Fruit fly (Drosophila melanogaster) whole organism, wandering third instar larva: ENCODE results near the gene epsilonCOP.

Experiments used
- brk ChIP-seq: fragments of 200-800 bp; sonication (Bioruptor generic); optimal IDR thresholded peaks from 2 replicates; lab custom pipeline; 2016; ENCODE audit warnings: missing biosample characterization, mild to moderate bottlenecking, missing genetic modification characterization
- usp ChIP-seq: fragments of >200 bp; optimal IDR thresholded peaks from 2 replicates; lab custom pipeline; 2017; ENCODE audit warnings: missing biosample characterization, missing genetic modification characterization

DNA sequence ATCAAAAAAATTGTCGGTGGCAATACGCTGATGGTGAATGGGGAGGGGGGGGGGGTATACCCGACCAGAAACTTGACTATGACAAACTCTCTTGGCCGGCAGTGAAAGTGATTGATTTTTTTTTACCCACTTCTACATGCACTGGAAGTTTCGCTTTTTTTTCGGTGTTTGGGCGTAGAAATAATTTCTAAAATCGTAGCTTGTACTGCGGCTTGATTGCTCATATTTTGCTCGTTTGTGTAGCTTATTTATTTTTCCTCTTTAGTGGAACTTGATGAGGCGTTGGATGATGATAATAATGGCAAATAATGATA lies 14.8 kb downstream of the epsilonCOP start:
- TF ChIP-seq usp (GFP tag; lab: Kevin White, UChicago) (no peak), brk (GFP tag; lab: Kevin White, UChicago) (no peak)
